Worm (Caenorhabditis elegans) whole organism, early embryonic: ENCODE measurements around the gene Y116A8C.29.

ENCODE experiments used
- B0310.2 ChIP-seq: sonication (generic microtip); optimal IDR thresholded peaks from 2 replicates; lab custom pipeline; 2016; ENCODE audit warnings: mild to moderate bottlenecking, missing genetic modification characterization, missing compliant biosample characterization
- F13C5.2 ChIP-seq: sonication (generic microtip); optimal IDR thresholded peaks from 2 replicates; lab custom pipeline; 2017; ENCODE audit warnings: mild to moderate bottlenecking, missing genetic modification characterization, inconsistent platforms, missing compliant biosample characterization
- aly-1 ChIP-seq: sonication (generic microtip); optimal IDR thresholded peaks from 2 replicates; lab custom pipeline; 2016; ENCODE audit warnings: missing genetic modification characterization, missing compliant biosample characterization
- ama-1 ChIP-seq: fragments of 150-350 bp; optimal IDR thresholded peaks from 2 replicates; lab custom pipeline; 2014
- ceh-13 ChIP-seq: fragments of 200-800 bp; sonication (Bioruptor generic); optimal IDR thresholded peaks from 2 replicates; lab custom pipeline; 2018; ENCODE audit warnings: mild to moderate bottlenecking, missing genetic modification characterization, missing compliant biosample characterization
- flt-1 ChIP-seq: fragments of 200-800 bp; sonication (Bioruptor generic); IDR thresholded peaks from 2 replicates; pipeline ENCODE4 v1.3.6; 2022; ENCODE audit warnings: missing genetic modification characterization, missing compliant biosample characterization
- hmbx-1 ChIP-seq: sonication (generic microtip); optimal IDR thresholded peaks from 2 replicates; lab custom pipeline; 2016; ENCODE audit warnings: mild to moderate bottlenecking, missing genetic modification characterization, missing compliant biosample characterization
- hmg-4 ChIP-seq: fragments of 200-800 bp; sonication (Bioruptor generic); optimal IDR thresholded peaks from 2 replicates; lab custom pipeline; 2018; ENCODE audit warnings: mild to moderate bottlenecking, missing genetic modification characterization, missing compliant biosample characterization

- TF ChIP-seq B0310.2 (tag; lab: Kevin White, UChicago) (no peak), ama-1 (lab: Kevin White, UChicago) (no peak), aly-1 (tag; lab: Kevin White, UChicago) (peak; percentile 57), flt-1 (GFP tag; lab: Robert Waterston, UW) (no peak), hmg-4 (no peak), ceh-13 (GFP tag; lab: Kevin White, UChicago) (no peak), hmbx-1 (tag; lab: Kevin White, UChicago) (no peak), F13C5.2 (no peak)
These were observed 11.8 kb downstream of the Y116A8C.29 start for ce11 chrIV:17105578-17105977.
